Fruit fly (Drosophila melanogaster) Kc167 (cell line): ENCODE measurements around the gene Mat89Ba.

ENCODE experiments used
- Myc ChIP-seq: fragments of >200 bp; optimal IDR thresholded peaks from 2 replicates; lab custom pipeline; 2017; ENCODE audit warnings: missing external identifiers
- Sin3A ChIP-seq: fragments of >200 bp; optimal IDR thresholded peaks from 2 replicates; lab custom pipeline; 2018; ENCODE audit warnings: missing external identifiers
- h ChIP-seq: fragments of >200 bp; optimal IDR thresholded peaks from 3 replicates; lab custom pipeline; 2018; ENCODE audit warnings: missing external identifiers
- insv ChIP-seq: fragments of >200 bp; optimal IDR thresholded peaks from 3 replicates; lab custom pipeline; 2018; ENCODE audit warnings: missing external identifiers
- psq ChIP-seq: fragments of >200 bp; optimal IDR thresholded peaks from 2 replicates; lab custom pipeline; 2017; ENCODE audit warnings: missing external identifiers
- ttk ChIP-seq: sonication (Bioruptor generic); optimal IDR thresholded peaks from 2 replicates; lab custom pipeline; 2017; ENCODE audit warnings: missing external identifiers

Gene Mat89Ba

DNA sequence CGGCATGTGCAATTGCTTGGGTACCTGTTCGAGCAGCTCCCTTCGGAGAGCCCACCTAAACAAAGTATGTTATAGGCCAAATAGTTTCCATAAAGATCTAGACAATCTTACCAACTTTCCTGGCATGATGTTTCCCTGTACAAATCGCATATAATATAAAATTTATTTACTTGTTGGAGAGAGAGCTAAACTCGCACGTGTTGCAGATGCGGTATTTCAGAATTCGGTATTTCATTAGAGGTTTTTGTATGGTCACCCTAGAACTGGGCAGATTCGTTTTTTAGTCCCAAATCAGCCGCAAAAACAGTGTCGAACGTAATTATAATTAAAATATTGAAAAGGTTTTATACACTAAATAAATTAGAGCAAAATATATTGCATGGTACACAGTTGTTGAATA is at the start of gene Mat89Ba, which contains the start of gene gish:
Mat89Ba (minus strand) TSS at position 231 of the 400 bp plus-strand sequence.
gish (plus strand) TSS at position 268 of the 400 bp plus-strand sequence.
- TF ChIP-seq ttk (lab: Kevin White, UChicago) (no peak), Myc (lab: Kevin White, UChicago) (no peak), Sin3A (lab: Kevin White, UChicago) (no peak), psq (no peak), h (no peak), insv (lab: Kevin White, UChicago) (no peak)

DNA sequence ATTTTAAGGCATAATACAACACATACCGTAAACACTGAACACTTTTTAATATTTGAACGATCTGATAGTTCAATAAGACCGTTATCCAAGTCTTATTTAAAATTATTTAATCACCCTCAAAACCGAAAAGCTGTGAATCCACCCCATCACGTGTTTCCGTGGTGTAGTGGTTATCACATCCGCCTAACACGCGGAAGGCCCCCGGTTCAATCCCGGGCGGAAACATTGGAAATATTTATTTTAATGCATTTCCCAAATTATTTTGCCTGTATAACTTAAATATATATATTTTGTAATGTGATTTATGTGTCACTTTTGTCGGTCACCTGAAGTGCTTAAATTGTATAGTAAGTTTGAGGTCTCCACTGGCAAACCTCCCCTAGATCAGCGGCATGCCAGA is 49.3 kb upstream of the Mat89Ba start, which contains the start of gene CG44044:
CG44044 (plus strand) TSS at position 301 of the 400 bp plus-strand sequence.
- no peak for TF ChIP-seq h

DNA sequence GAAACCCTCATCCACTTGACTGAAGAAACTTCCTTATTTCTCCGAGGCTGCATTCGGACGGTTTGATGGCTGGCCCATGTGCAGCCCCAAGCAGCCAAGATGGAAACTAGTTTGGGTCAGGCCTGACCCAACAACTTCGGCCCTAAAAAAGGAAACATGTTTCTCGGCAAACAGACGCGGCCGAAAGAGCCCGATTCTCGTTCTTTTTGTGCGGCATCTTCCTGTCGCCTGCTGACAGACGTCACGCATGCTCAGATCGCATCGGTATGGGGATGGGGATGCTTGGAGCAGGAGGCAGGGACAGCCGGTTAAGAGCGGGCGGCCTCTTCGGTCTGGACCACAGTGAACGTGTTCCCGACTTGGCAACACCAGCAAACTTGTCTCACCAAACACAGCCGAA is 44.5 kb upstream of the Mat89Ba start:
- TF ChIP-seq Myc (lab: Kevin White, UChicago) (no peak), h (no peak), insv (lab: Kevin White, UChicago) (no peak), ttk (lab: Kevin White, UChicago) (no peak), Sin3A (lab: Kevin White, UChicago) (no peak), psq (no peak)

DNA sequence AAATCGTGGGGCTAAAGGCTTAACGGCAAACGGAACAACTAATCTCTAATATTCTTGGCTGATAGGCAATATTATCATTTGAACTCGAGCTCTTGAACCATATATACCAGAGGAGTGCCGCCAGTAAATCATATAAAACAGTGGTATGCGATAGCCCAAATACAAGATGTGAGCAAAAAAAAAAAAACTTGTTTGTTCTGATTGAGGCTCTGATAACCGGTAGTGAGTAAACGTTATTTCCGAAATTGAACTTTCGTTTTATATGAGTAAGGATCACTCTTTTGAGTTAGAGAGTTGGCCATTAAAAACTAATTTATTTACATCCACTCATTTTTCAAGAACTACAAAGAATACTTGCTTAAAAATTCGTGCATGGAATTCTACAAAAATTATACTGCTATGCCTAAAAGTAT is 37.9 kb upstream of the Mat89Ba start:
- no peak for TF ChIP-seq psq
- TF ChIP-seq insv (lab: Kevin White, UChicago): no peak
- TF ChIP-seq ttk (lab: Kevin White, UChicago): no peak
- no peak for TF ChIP-seq h
- TF ChIP-seq Myc (lab: Kevin White, UChicago): no peak
- no peak for TF ChIP-seq Sin3A (lab: Kevin White, UChicago)

DNA sequence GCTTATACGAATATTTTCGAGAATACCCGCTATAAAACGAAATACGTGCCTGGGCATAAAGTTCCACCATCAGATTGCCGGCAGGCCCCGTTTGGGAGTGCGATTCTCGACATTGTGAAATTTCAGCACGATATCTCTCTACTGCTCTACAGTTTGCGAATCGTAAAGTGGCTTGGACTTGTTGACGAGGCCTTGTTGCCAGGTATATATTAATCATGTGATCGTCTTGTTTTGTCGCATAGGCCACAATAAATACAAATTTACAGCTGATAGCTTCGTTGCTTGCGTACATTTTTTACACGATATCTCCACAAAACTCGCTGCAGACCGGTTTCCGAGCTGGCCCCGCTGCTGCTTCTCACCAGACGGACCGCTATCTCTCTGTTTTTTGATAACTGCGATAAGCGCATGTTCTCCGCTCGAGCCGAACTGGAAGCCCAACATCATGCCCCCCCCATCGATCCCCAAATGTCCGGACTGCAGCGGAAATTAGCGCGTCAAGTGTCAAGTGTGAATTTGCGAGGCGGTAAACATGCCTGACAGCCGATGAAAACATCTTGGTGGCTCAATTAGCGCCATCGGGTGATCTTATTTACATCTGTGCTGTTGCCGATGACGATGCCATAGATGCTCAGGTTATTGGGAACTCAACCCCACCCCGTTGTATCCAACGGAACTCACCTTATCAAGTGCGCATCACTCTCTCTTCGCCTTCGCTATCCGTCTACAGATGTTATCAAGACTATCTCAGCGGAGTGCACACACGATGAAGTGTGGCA is 37.3 kb upstream of the Mat89Ba start:
- TF ChIP-seq h: no peak
- no peak for TF ChIP-seq insv (lab: Kevin White, UChicago)
- TF ChIP-seq Sin3A (lab: Kevin White, UChicago): no peak
- TF ChIP-seq psq: no peak
- no peak for TF ChIP-seq ttk (lab: Kevin White, UChicago)
- TF ChIP-seq Myc (lab: Kevin White, UChicago): no peak

DNA sequence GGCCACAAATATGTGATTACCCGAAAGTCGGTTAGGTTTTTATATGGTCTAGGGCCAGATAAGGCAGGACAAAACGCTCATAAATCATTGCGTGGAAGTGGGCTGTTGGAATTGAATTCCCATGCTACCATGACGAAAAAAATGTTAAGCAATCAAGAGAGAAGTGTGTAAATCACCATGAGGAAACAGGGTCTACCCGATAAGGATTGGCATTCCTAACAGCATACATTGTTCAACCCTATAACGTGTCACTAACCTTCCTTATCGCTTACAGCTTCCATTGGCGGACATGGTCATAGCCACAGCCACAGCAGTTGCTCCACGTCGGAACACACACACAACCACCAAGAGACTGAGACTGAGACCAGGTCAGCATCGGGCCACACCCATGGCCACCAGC is 35.8 kb upstream of the Mat89Ba start:
- TF ChIP-seq ttk (lab: Kevin White, UChicago) (no peak), Sin3A (lab: Kevin White, UChicago) (no peak), insv (lab: Kevin White, UChicago) (no peak), Myc (lab: Kevin White, UChicago) (no peak)

DNA sequence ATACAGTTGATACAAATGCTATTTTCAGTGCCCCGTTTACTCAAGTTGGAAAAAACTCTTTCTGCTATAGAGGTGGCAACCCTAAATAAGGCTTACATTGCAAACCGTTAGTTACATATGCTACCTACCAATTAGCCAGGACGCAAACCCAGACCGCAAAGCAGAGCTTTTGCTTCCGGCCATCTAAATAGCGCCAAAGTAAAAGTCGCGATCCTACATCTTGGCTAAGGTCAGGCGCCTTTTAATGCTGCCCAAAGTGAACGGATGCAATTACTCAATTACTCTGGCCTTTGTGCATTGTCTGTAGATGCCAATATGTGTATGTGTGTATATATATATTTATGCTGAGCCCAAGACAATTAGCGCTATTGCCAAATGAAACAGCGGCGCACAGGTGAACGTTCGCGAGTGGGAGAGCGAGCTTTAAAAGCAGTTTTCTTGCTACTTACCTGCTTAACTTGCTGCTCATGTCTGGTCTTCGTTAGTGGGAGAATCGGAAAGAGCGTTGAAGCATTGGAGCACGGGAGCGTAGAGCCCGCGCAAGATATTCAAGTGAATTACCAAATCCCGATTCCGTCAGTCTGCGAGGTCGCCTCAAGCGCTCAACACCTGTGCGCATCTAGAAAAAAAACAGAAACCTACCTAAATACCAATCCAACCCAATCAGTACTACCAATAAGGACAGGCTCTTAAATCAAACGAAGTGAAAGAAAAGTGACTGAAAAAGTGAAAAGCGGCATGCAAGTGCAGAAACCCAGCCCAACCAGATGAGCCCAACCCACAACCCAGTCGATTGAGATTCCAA is 33.2 kb upstream of the Mat89Ba start, which contains the start of gene Zip89B:
Zip89B (plus strand) TSS at position 574 of the 805 bp plus-strand sequence.
- no peak for TF ChIP-seq Myc (lab: Kevin White, UChicago)
- no peak for TF ChIP-seq h
- TF ChIP-seq ttk (lab: Kevin White, UChicago): no peak

DNA sequence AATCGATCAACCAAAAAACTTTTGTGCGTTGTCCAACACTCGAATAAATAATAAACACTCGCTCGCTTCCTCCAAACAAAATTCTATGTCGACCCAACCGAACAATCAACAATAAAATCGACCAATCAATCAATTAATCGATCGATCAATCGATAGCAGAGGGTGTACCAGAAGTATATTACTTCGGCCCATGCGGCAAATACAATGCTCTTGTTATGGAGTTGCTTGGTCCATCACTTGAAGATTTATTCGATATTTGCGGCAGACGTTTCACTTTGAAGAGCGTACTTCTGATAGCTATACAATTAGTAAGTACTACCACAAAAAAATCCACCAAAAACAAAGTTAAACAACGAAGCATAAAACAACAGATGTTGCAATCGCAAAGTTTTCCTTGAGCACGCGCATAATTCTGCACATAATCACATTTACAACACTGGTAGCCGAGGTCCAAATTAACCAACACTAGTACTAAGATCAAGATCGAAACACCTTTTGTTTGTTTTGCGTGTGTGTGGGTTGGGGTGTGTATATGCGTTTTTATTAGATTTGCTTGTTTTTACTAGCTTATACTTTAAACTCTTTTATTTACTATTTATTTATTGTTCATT is 23.4 kb upstream of the Mat89Ba start:
- TF ChIP-seq Myc (lab: Kevin White, UChicago) (no peak), h (no peak)

DNA sequence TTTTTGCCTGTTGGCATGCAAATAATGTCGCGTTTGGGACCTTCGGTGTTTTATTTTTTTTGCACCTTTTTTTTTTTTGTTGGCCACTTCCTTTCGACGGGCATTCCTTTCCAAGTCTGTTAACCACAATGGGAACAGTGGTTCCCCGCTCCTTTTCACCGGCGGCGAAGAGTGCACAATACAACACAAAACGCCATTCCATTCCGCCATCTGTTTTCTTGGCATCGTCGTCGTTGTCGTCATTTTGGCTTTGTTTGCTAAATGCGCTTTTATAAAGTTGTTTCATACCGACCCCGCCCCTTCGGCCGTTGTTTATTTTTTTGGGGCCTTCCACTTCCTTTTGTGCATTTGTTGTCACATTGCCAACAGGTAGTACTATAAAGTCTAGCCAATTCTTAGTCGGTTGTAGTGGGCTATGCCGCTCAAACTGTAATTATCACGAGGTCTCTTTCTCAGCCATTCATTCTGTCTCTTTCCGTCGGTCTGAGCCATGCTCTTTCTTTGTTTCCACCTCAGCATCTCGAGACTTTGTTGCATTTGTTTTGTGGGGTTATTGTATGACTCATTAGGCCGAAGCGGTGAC is 18.1 kb upstream of the Mat89Ba start:
- TF ChIP-seq psq (no peak), insv (lab: Kevin White, UChicago) (no peak), Sin3A (lab: Kevin White, UChicago) (no peak), h (no peak), ttk (lab: Kevin White, UChicago) (no peak), Myc (lab: Kevin White, UChicago) (no peak)

DNA sequence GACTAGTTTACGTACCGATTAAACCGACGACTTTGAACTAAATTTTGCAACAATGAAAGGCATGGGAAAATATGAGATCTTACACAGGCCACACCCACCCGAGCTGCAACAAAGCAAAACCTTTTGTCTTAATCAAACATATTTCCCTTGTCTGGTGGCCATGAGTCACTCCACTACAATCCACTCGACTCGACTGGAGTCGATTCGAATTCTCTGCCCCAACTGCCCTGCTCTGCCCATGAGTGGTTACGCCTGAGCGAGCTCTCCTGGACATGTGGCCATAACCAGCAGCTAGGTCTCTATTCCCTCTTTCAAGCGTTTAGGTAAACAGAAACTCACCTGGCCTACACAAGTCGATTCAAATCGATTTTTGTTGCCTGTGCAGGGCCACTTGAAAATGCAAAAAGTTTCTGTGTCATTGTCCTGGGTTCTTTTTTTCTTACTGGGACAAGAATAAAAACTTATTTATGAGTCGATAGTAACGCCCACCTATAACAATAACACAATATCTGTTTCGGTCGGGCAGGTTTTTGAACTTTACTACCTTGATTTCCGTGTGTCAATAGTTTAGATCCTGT is 16.6 kb upstream of the Mat89Ba start:
- TF ChIP-seq Sin3A (lab: Kevin White, UChicago) (no peak), Myc (lab: Kevin White, UChicago) (no peak), insv (lab: Kevin White, UChicago) (no peak), h (no peak), ttk (lab: Kevin White, UChicago) (no peak)

DNA sequence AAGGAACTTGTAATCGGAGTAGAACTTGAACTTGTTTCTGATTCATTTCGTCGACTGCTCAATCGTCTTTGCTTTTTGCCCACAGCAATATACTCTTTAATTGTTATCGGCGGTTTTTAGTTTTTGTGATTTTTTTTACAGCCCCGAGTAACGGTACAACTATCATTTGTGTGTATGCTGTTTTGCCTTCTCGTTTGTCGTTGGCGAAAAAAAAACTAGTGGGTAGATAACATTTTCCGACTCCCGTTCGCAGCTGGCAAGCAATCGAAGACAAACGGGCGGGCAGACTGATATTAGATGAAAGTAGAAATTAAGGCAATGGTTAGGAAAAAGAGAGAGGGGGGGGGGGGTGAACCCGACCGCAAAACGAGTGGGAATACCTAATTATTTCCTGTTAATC is 15.6 kb upstream of the Mat89Ba start:
- TF ChIP-seq Sin3A (lab: Kevin White, UChicago) (no peak), h (no peak), psq (no peak), insv (lab: Kevin White, UChicago) (no peak), ttk (lab: Kevin White, UChicago) (no peak), Myc (lab: Kevin White, UChicago) (no peak)
